Fruit fly (Drosophila melanogaster) whole organism, prepupa: ENCODE results near the gene CG13625.

Source experiments
- Blimp-1 ChIP-seq: fragments of 200-800 bp; sonication (Bioruptor generic); optimal IDR thresholded peaks from 3 replicates; lab custom pipeline; 2017; ENCODE audit warnings: missing biosample characterization, missing genetic modification characterization, mild to moderate bottlenecking, moderate library complexity, missing genetic modification reagents
- CG10631 ChIP-seq: fragments of 200-800 bp; sonication (Bioruptor generic); optimal IDR thresholded peaks from 2 replicates; lab custom pipeline; 2016; ENCODE audit warnings: missing biosample characterization, missing genetic modification characterization
- CG10669 ChIP-seq: fragments of 200-800 bp; sonication (Bioruptor generic); optimal IDR thresholded peaks from 3 replicates; lab custom pipeline; 2018; ENCODE audit warnings: missing biosample characterization, mild to moderate bottlenecking, missing genetic modification characterization, moderate library complexity
- CG11762 ChIP-seq: fragments of 200-800 bp; sonication (Bioruptor generic); optimal IDR thresholded peaks from 3 replicates; lab custom pipeline; 2016; ENCODE audit warnings: missing biosample characterization, missing genetic modification characterization; ENCODE audit not compliant: insufficient read depth
- CG11902 ChIP-seq: fragments of 200-800 bp; sonication (Bioruptor generic); optimal IDR thresholded peaks from 3 replicates; lab custom pipeline; 2016; ENCODE audit warnings: missing biosample characterization, missing genetic modification characterization
- CG15336 ChIP-seq: fragments of 200-800 bp; sonication (Bioruptor generic); IDR thresholded peaks from 2 replicates; pipeline ENCODE4 v1.3.6; 2022; ENCODE audit warnings: missing biosample characterization, missing genetic modification characterization
- CG1621 ChIP-seq: fragments of 200-800 bp; sonication (Bioruptor generic); optimal IDR thresholded peaks from 3 replicates; lab custom pipeline; 2018; ENCODE audit warnings: missing biosample characterization, mild to moderate bottlenecking, missing genetic modification characterization
- CG16779 ChIP-seq: fragments of 200-800 bp; sonication (Bioruptor generic); optimal IDR thresholded peaks from 3 replicates; lab custom pipeline; 2017; ENCODE audit warnings: missing biosample characterization, mild to moderate bottlenecking, missing genetic modification characterization
- CG3032 ChIP-seq: fragments of 200-800 bp; optimal IDR thresholded peaks from 2 replicates; lab custom pipeline; 2019; ENCODE audit warnings: missing biosample characterization, mild to moderate bottlenecking, missing genetic modification characterization, moderate library complexity
- CG31627 ChIP-seq: fragments of 200-800 bp; sonication (Bioruptor generic); optimal IDR thresholded peaks from 3 replicates; lab custom pipeline; 2016; ENCODE audit warnings: missing biosample characterization, missing genetic modification characterization
- CG32006 ChIP-seq: fragments of 200-800 bp; sonication (Bioruptor generic); optimal IDR thresholded peaks from 3 replicates; lab custom pipeline; 2017; ENCODE audit warnings: missing biosample characterization, mild to moderate bottlenecking, missing genetic modification characterization
- CG34406 ChIP-seq: fragments of 200-800 bp; sonication (Bioruptor generic); optimal IDR thresholded peaks from 3 replicates; lab custom pipeline; 2016; ENCODE audit warnings: missing biosample characterization, missing genetic modification characterization
- CG3919 ChIP-seq: fragments of 200-800 bp; sonication (Bioruptor generic); optimal IDR thresholded peaks from 3 replicates; lab custom pipeline; 2016; ENCODE audit warnings: missing biosample characterization, missing genetic modification characterization
- CG6276 ChIP-seq: fragments of 200-800 bp; sonication (Bioruptor generic); optimal IDR thresholded peaks from 2 replicates; lab custom pipeline; 2017; ENCODE audit warnings: missing biosample characterization, mild to moderate bottlenecking, missing genetic modification characterization
- CG6792 ChIP-seq: fragments of 200-800 bp; sonication (Bioruptor generic); optimal IDR thresholded peaks from 3 replicates; lab custom pipeline; 2016; ENCODE audit warnings: missing biosample characterization, missing genetic modification characterization
- CG6808 ChIP-seq: fragments of 200-800 bp; sonication (Bioruptor generic); optimal IDR thresholded peaks from 3 replicates; lab custom pipeline; 2017; ENCODE audit warnings: missing biosample characterization, missing genetic modification characterization, mild to moderate bottlenecking, moderate library complexity, missing genetic modification reagents
- CG7368 ChIP-seq: fragments of 200-800 bp; sonication (Bioruptor generic); optimal IDR thresholded peaks from 3 replicates; lab custom pipeline; 2016; ENCODE audit warnings: missing biosample characterization, missing genetic modification characterization
- CG8119 ChIP-seq: fragments of 200-800 bp; sonication (Bioruptor generic); IDR thresholded peaks from 3 replicates; pipeline ENCODE4 v1.3.6; 2022; ENCODE audit warnings: missing biosample characterization, missing genetic modification characterization
- CG8632 ChIP-seq: fragments of 200-800 bp; sonication (Bioruptor generic); optimal IDR thresholded peaks from 3 replicates; lab custom pipeline; 2016; ENCODE audit warnings: missing biosample characterization, missing genetic modification characterization
- CG9139 ChIP-seq: fragments of 200-800 bp; sonication (Bioruptor generic); optimal IDR thresholded peaks from 3 replicates; lab custom pipeline; 2017; ENCODE audit warnings: missing biosample characterization, mild to moderate bottlenecking, missing genetic modification characterization
- Eip75B ChIP-seq: fragments of 200-800 bp; sonication (Bioruptor generic); optimal IDR thresholded peaks from 3 replicates; lab custom pipeline; 2016; ENCODE audit warnings: missing biosample characterization, missing genetic modification characterization
- Eip78C ChIP-seq: fragments of 200-800 bp; sonication (Bioruptor generic); peaks from one replicate; lab custom pipeline; 2016; ENCODE audit warnings: missing biosample characterization, missing genetic modification characterization
- Eip93F ChIP-seq: fragments of 200-800 bp; sonication (Bioruptor generic); optimal IDR thresholded peaks from 2 replicates; lab custom pipeline; 2016; ENCODE audit warnings: missing biosample characterization, mild to moderate bottlenecking, missing genetic modification characterization
- Ets21C ChIP-seq: fragments of 200-800 bp; sonication (Bioruptor generic); optimal IDR thresholded peaks from 3 replicates; lab custom pipeline; 2016; ENCODE audit warnings: missing biosample characterization, missing genetic modification characterization
- Ets96B ChIP-seq: fragments of 200-800 bp; optimal IDR thresholded peaks from 2 replicates; lab custom pipeline; 2019; ENCODE audit warnings: missing biosample characterization, mild to moderate bottlenecking, missing genetic modification characterization, moderate library complexity
- Gug ChIP-seq: fragments of 200-800 bp; sonication (Bioruptor generic); IDR thresholded peaks from 2 replicates; pipeline ENCODE4 v1.3.6; 2022; ENCODE audit warnings: missing biosample characterization, missing genetic modification characterization
- Hr38 ChIP-seq: sonication (Bioruptor generic); optimal IDR thresholded peaks from 2 replicates; lab custom pipeline; 2016; ENCODE audit warnings: missing biosample characterization, missing genetic modification characterization
- Hr39 ChIP-seq: fragments of 200-800 bp; sonication (Bioruptor generic); optimal IDR thresholded peaks from 2 replicates; lab custom pipeline; 2016; ENCODE audit warnings: missing biosample characterization, missing genetic modification characterization
- Hr4 ChIP-seq: fragments of 200-800 bp; sonication (Bioruptor generic); optimal IDR thresholded peaks from 3 replicates; lab custom pipeline; 2016; ENCODE audit warnings: missing biosample characterization, missing genetic modification characterization
- Lpt ChIP-seq: fragments of 200-800 bp; sonication (Bioruptor generic); optimal IDR thresholded peaks from 3 replicates; lab custom pipeline; 2016; ENCODE audit warnings: missing biosample characterization, missing genetic modification characterization
- Met ChIP-seq: fragments of 200-800 bp; sonication (Bioruptor generic); optimal IDR thresholded peaks from 3 replicates; lab custom pipeline; 2016; ENCODE audit warnings: missing biosample characterization, missing genetic modification characterization
- OdsH ChIP-seq: fragments of 200-800 bp; sonication (Bioruptor generic); optimal IDR thresholded peaks from 3 replicates; lab custom pipeline; 2016; ENCODE audit warnings: missing biosample characterization, missing genetic modification characterization
- Smox ChIP-seq: fragments of 200-800 bp; sonication (Bioruptor generic); optimal IDR thresholded peaks from 3 replicates; lab custom pipeline; 2016; ENCODE audit warnings: missing biosample characterization, missing genetic modification characterization
- Sox14 ChIP-seq: fragments of 200-800 bp; sonication (Bioruptor generic); optimal IDR thresholded peaks from 3 replicates; lab custom pipeline; 2016; ENCODE audit warnings: missing biosample characterization, missing genetic modification characterization
- Sox15 ChIP-seq: fragments of 200-800 bp; sonication (Bioruptor generic); optimal IDR thresholded peaks from 3 replicates; lab custom pipeline; 2016; ENCODE audit warnings: missing biosample characterization, missing genetic modification characterization
- achi ChIP-seq: fragments of 200-800 bp; sonication (Bioruptor generic); optimal IDR thresholded peaks from 3 replicates; lab custom pipeline; 2016; ENCODE audit warnings: missing biosample characterization, missing genetic modification characterization
- acj6 ChIP-seq: fragments of 200-800 bp; sonication (Bioruptor generic); optimal IDR thresholded peaks from 3 replicates; lab custom pipeline; 2016; ENCODE audit warnings: missing biosample characterization, missing genetic modification characterization
- cyc ChIP-seq: fragments of 200-800 bp; sonication (Bioruptor generic); optimal IDR thresholded peaks from 3 replicates; lab custom pipeline; 2016; ENCODE audit warnings: missing biosample characterization, missing genetic modification characterization
- dac ChIP-seq: fragments of 200-800 bp; sonication (Bioruptor generic); optimal IDR thresholded peaks from 2 replicates; lab custom pipeline; 2017; ENCODE audit warnings: missing biosample characterization, mild to moderate bottlenecking, missing genetic modification characterization
- dsx ChIP-seq: fragments of 200-800 bp; optimal IDR thresholded peaks from 3 replicates; lab custom pipeline; 2019; ENCODE audit warnings: missing biosample characterization, mild to moderate bottlenecking, missing genetic modification characterization, moderate library complexity; ENCODE audit not compliant: poor library complexity, severe bottlenecking
- eg ChIP-seq: fragments of 200-800 bp; sonication (Bioruptor generic); IDR thresholded peaks from 3 replicates; pipeline ENCODE4 v1.3.6; 2022; ENCODE audit warnings: missing biosample characterization, missing genetic modification characterization
- fd59A ChIP-seq: fragments of 200-800 bp; sonication (Bioruptor generic); optimal IDR thresholded peaks from 2 replicates; lab custom pipeline; 2017; ENCODE audit warnings: missing biosample characterization, mild to moderate bottlenecking, missing genetic modification characterization, missing genetic modification reagents
- fd85E ChIP-seq: fragments of 200-800 bp; sonication (Bioruptor generic); optimal IDR thresholded peaks from 3 replicates; lab custom pipeline; 2016; ENCODE audit warnings: missing biosample characterization, missing genetic modification characterization
- fkh ChIP-seq: fragments of 200-800 bp; sonication (Bioruptor generic); optimal IDR thresholded peaks from 3 replicates; lab custom pipeline; 2017; ENCODE audit warnings: missing biosample characterization, mild to moderate bottlenecking, missing genetic modification characterization, moderate library complexity
- net ChIP-seq: fragments of 200-800 bp; sonication (Bioruptor generic); optimal IDR thresholded peaks from 3 replicates; lab custom pipeline; 2016; ENCODE audit warnings: missing biosample characterization, missing genetic modification characterization
- pdm3 ChIP-seq: fragments of 200-800 bp; sonication (Bioruptor generic); optimal IDR thresholded peaks from 3 replicates; lab custom pipeline; 2016; ENCODE audit warnings: missing biosample characterization, missing genetic modification characterization
- salr ChIP-seq, 2 experiments: fragments of 200-800 bp; sonication (Bioruptor generic); optimal IDR thresholded peaks; 3 replicates each; lab custom pipeline; 2016 to 2018; ENCODE audit warnings: missing biosample characterization in 2 of 2, missing genetic modification characterization in 2 of 2, mild to moderate bottlenecking in 1 of 2
- spab ChIP-seq: fragments of 200-800 bp; sonication (Bioruptor generic); optimal IDR thresholded peaks from 2 replicates; lab custom pipeline; 2017; ENCODE audit warnings: missing biosample characterization, mild to moderate bottlenecking, missing genetic modification characterization, missing genetic modification reagents
- ss ChIP-seq, 2 experiments: fragments of 200-800 bp; sonication (Bioruptor generic); optimal IDR thresholded peaks; 2 replicates in 1 of 2; 3 replicates in 1 of 2; lab custom pipeline; 2017 to 2018; ENCODE audit warnings: mild to moderate bottlenecking in 2 of 2, missing biosample characterization in 2 of 2, missing genetic modification characterization in 2 of 2, moderate library complexity in 1 of 2
- svp ChIP-seq: fragments of 200-800 bp; sonication (Bioruptor generic); peaks from one replicate; lab custom pipeline; 2016; ENCODE audit warnings: missing biosample characterization, missing genetic modification characterization
- topi ChIP-seq: fragments of 200-800 bp; sonication (Bioruptor generic); optimal IDR thresholded peaks from 3 replicates; lab custom pipeline; 2016; ENCODE audit warnings: missing biosample characterization, missing genetic modification characterization
- vri ChIP-seq: fragments of 200-800 bp; sonication (Bioruptor generic); optimal IDR thresholded peaks from 3 replicates; lab custom pipeline; 2016; ENCODE audit warnings: missing biosample characterization, mild to moderate bottlenecking, missing genetic modification characterization

Gene CG13625

dm6 chr3R:24565748-24566239 is 19.2 kb downstream of the CG13625 start:
- TF ChIP-seq CG8119 (GFP tag; lab: Robert Waterston, UW) = peak; percentile 61; the same call in 2 of the 3 replicates
- peak; percentile 63 to 80 for TF ChIP-seq ss (GFP tag; optimal IDR thresholded peaks at IDR 0.05; lab: Kevin White, UChicago)
- no peak for TF ChIP-seq OdsH (GFP tag; lab: Kevin White, UChicago)
- TF ChIP-seq eg (GFP tag; lab: Robert Waterston, UW) = no peak; the same call in 2 of the 3 replicates
- TF ChIP-seq CG11902 (GFP tag; lab: Kevin White, UChicago) = no peak
- peak; percentile 3 for TF ChIP-seq CG34406 (GFP tag; lab: Kevin White, UChicago)
- TF ChIP-seq Hr4 (GFP tag; lab: Kevin White, UChicago) = no peak
- peak; percentile 57 for TF ChIP-seq net (GFP tag; lab: Kevin White, UChicago)
- TF ChIP-seq CG10631 (GFP tag; lab: Kevin White, UChicago) = peak; percentile 9
- no peak for TF ChIP-seq CG10669 (GFP tag; lab: Kevin White, UChicago)
- peak; percentile 64 for TF ChIP-seq dsx (GFP tag; lab: Kevin White, UChicago)
- peak; percentile 33 for TF ChIP-seq Eip93F (GFP tag; lab: Kevin White, UChicago)
- TF ChIP-seq CG11762 (GFP tag; lab: Kevin White, UChicago) = no peak
- TF ChIP-seq Ets21C (GFP tag; lab: Kevin White, UChicago) = no peak
- peak; percentile 12 for TF ChIP-seq Smox (GFP tag; lab: Kevin White, UChicago)
- TF ChIP-seq CG31627 (GFP tag; lab: Kevin White, UChicago) = no peak
- TF ChIP-seq CG15336 (GFP tag; lab: Robert Waterston, UW) = peak; percentile 62
- TF ChIP-seq fd85E (GFP tag; lab: Kevin White, UChicago) = peak; percentile 37
- peak; percentile 23 for TF ChIP-seq CG3919 (GFP tag; lab: Kevin White, UChicago)
- TF ChIP-seq vri (GFP tag; lab: Kevin White, UChicago) = peak; percentile 81
- TF ChIP-seq fd59A (GFP tag; lab: Kevin White, UChicago) = no peak
- TF ChIP-seq CG3032 (tag; lab: Kevin White, UChicago) = peak; percentile 10
- TF ChIP-seq Hr39 = no peak
- TF ChIP-seq CG6808 (GFP tag; lab: Kevin White, UChicago) = peak; percentile 37
- no peak for TF ChIP-seq achi (GFP tag; lab: Kevin White, UChicago)
- TF ChIP-seq cyc (GFP tag; lab: Kevin White, UChicago) = no peak
- TF ChIP-seq fkh (GFP tag; lab: Kevin White, UChicago) = peak; percentile 97
- TF ChIP-seq Eip75B = peak; percentile 54
- peak; percentile 17 for TF ChIP-seq CG8632 (GFP tag; lab: Kevin White, UChicago)
- TF ChIP-seq dac (GFP tag; lab: Kevin White, UChicago) = no peak
- TF ChIP-seq Eip78C = peak; percentile 85
- peak; percentile 43 for TF ChIP-seq CG9139 (GFP tag; lab: Kevin White, UChicago)
- no peak for TF ChIP-seq Hr38
- no peak for TF ChIP-seq Ets96B (tag; lab: Kevin White, UChicago)
- no peak for TF ChIP-seq salr (GFP tag; optimal IDR thresholded peaks at IDR 0.05; lab: Kevin White, UChicago)
- TF ChIP-seq CG32006 (GFP tag; lab: Kevin White, UChicago) = no peak
- peak; percentile 12 for TF ChIP-seq CG6792 (GFP tag; lab: Kevin White, UChicago)
- TF ChIP-seq Blimp-1 = no peak
- TF ChIP-seq Gug (GFP tag; lab: Robert Waterston, UW) = no peak
- peak; percentile 79 for TF ChIP-seq svp
- no peak for TF ChIP-seq CG7368 (GFP tag; lab: Kevin White, UChicago)
- no peak for TF ChIP-seq pdm3 (GFP tag; lab: Kevin White, UChicago)
- TF ChIP-seq spab (GFP tag; lab: Kevin White, UChicago) = peak; percentile 31
- peak; percentile 16 for TF ChIP-seq Lpt (GFP tag; lab: Kevin White, UChicago)
- TF ChIP-seq CG1621 (tag; lab: Kevin White, UChicago) = peak; percentile 2
- TF ChIP-seq CG16779 = peak; percentile 72
- peak; percentile 36 for TF ChIP-seq Met (GFP tag; lab: Kevin White, UChicago)
- no peak for TF ChIP-seq CG6276 (GFP tag; lab: Kevin White, UChicago)
- TF ChIP-seq Sox14 = peak; percentile 39
- no peak for TF ChIP-seq acj6 (GFP tag; lab: Kevin White, UChicago)
- no peak for TF ChIP-seq Sox15 (GFP tag; lab: Kevin White, UChicago)
- TF ChIP-seq topi = peak; percentile 1
